Fruit fly (Drosophila melanogaster): ENCODE measurements around the gene PIG-C.

PIG-C gene

DNA sequence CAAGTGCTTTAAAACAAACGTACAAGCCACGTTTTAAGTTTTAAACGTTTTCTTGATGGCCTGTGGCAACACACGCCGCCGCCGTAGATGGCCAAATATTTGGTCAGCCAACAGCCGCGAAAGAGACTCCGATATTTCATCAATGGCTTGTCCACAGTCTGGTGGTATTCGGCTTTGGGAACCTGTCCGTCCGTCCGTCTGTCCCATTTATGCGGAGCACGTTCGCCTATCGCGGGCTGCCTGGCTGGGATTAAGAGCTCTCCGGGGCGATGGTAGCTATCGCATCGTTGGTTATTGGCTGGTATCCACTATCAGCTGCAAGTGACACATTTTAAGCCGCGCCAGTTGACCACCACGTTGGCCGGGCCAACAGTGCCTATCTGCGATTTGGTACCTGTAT, 11.4 kb downstream of the PIG-C start:
- TF ChIP-seq CG4496 (GFP tag; IDR thresholded peaks at IDR 0.05), result 0 out of 3 replicates have a peak, but pooled peaks have one; percentile 28
- no peak for TF ChIP-seq CG32121 (GFP tag; IDR thresholded peaks at IDR 0.05)

DNA sequence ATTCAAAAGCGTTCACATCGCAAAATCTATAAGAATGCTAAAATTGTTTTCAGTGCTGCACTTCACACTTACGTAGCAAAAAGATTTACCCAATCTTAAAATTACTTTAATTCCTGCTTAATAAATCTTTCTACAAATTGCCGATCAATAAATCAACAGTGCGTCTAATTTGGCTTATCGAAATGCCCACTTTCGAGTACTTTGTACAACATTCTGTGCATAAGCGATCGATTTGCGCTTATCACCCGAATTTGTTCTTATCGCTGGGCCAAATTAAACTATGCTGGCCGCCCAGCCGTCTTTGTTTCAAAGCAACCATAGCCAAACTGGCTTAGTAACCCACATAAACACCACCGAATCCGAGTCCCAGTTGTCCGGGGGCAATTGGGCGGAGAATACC, 12.5 kb downstream of the PIG-C start:
- TF ChIP-seq CG15710 (tag; optimal IDR thresholded peaks at IDR 0.05), result no peak
- TF ChIP-seq CG9948 (tag; optimal IDR thresholded peaks at IDR 0.05), result no peak
- TF ChIP-seq Pif1B (GFP tag; optimal IDR thresholded peaks at IDR 0.05), result no peak

DNA sequence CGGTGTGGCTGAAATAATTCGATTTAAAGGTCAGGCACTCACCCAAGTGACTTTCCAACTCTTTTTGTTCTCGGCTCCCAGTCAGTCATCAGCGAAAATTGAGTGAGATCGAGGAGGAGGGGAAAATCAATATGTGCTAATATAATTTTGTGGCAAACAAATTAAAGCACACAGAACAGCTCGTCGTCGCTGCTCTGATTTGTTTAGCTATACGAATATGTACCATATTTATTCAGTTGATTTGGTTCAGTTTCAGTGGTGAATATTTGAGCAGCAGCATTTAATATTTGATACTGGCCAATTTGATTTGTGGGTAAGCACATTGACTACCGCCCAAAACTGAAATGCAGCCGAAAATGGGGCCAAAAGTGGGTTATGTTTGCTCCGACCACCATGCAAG, 13.6 kb downstream of the PIG-C start:
- TF ChIP-seq Pif1B (GFP tag; optimal IDR thresholded peaks at IDR 0.05), result no peak
- no peak for TF ChIP-seq CG15710 (tag; optimal IDR thresholded peaks at IDR 0.05)
- no peak for TF ChIP-seq CG14655 (GFP tag; optimal IDR thresholded peaks at IDR 0.05)
- no peak for TF ChIP-seq Pif1A (GFP tag; optimal IDR thresholded peaks at IDR 0.05)
- no peak for TF ChIP-seq CG13204 (GFP tag; optimal IDR thresholded peaks at IDR 0.05)
- no peak for TF ChIP-seq CG4496 (GFP tag; IDR thresholded peaks at IDR 0.05)
- no peak for TF ChIP-seq CG32121 (GFP tag; IDR thresholded peaks at IDR 0.05)
- TF ChIP-seq Snoo (tag; optimal IDR thresholded peaks at IDR 0.05), result no peak
- TF ChIP-seq Ets98B (GFP tag; IDR thresholded peaks at IDR 0.05), result no peak
- TF ChIP-seq CG8301 (tag; optimal IDR thresholded peaks at IDR 0.05), result no peak
- TF ChIP-seq CG8159 (tag; optimal IDR thresholded peaks at IDR 0.05), result no peak

DNA sequence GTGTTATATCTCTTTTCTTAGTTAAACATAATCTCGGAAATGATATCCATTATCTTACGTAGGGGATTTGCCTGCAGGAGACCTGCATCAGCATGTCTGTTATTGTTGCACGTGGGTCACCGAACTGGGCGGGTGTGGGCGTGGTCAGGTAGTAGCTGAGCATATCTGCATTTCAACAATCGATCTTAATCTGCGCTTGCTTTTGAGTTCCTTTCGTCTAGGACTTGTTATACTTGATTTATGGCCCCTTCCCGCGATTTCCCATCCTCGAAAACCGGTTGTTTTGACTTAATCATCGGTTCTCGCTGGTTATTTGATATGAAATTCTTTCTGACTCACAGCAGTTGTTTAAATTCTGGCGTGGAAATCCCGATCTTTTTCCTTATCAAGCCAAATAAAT, 14.3 kb downstream of the PIG-C start:
- TF ChIP-seq CG10348 (GFP tag; IDR thresholded peaks at IDR 0.05), result no peak
- peak; percentile 85 for TF ChIP-seq EcR (GFP tag; optimal IDR thresholded peaks at IDR 0.05)
- no peak for TF ChIP-seq CG8301 (tag; optimal IDR thresholded peaks at IDR 0.05)
- TF ChIP-seq CG34367 (tag; optimal IDR thresholded peaks at IDR 0.05), result no peak
- TF ChIP-seq Snoo (tag; optimal IDR thresholded peaks at IDR 0.05), result no peak

DNA sequence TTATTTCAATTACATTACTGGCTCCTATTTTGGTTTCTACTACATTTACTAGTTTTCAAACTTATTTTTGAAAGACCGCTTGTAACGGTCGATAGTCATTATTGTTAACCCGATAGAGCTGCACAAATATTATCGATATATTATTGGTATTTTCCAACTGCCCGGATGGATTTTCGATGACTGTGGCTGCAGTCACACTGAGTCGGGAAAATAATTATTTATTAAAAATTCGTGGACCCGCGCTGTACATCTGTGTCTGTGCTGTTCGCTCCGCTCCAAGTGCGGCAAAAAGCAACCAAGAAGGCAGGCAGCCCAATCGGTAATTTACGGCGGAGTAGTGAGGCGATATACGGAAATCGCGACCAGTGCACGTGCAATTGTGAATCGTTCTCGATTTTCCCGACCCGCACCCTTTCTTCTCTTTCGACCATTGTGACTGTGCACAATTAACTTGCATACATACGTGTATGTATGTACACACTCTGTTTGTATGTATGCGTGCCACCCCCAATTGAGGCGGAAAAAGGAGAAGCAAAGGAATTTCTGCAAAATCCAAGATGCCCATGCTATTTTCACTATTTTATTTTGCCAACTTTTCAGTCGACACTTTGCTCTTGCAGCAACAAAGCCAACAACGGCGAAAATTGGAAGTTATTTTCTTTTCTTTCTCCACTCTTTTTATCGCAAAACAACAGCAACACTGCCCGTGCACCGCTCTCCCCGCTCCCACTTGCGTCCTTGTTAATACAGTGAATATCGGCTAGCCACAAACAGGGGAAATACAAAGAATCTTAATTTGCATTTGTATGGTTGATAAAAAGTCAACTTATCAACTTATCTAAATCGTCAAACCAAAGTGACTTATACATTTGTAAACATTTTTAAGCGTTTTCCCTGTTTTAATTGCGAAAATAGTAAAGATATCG, 15.2 kb downstream of the PIG-C start, which contains the start of gene ZnT63C:
ZnT63C (plus strand) TSS at position 175 of the 926 bp plus-strand sequence.
- no peak for TF ChIP-seq CG13204 (GFP tag; optimal IDR thresholded peaks at IDR 0.05)
- TF ChIP-seq Ets98B (GFP tag; IDR thresholded peaks at IDR 0.05), result peak; percentile 18; the same call in 1 of the 2 replicates
- no peak for TF ChIP-seq Pif1B (GFP tag; optimal IDR thresholded peaks at IDR 0.05)
- peak; percentile 25 for TF ChIP-seq CG15710 (tag; optimal IDR thresholded peaks at IDR 0.05)
- TF ChIP-seq CG8301 (tag; optimal IDR thresholded peaks at IDR 0.05), result peak; percentile 53
- TF ChIP-seq CG34367 (tag; optimal IDR thresholded peaks at IDR 0.05), result no peak
- TF ChIP-seq CG17806 (tag; optimal IDR thresholded peaks at IDR 0.05), result peak; percentile 38
- peak; percentile 42; the same call in 1 of the 2 replicates for TF ChIP-seq rn (GFP tag; IDR thresholded peaks at IDR 0.05)
- TF ChIP-seq CG8159 (tag; optimal IDR thresholded peaks at IDR 0.05), result no peak
- TF ChIP-seq CG9948 (tag; optimal IDR thresholded peaks at IDR 0.05), result peak; percentile 18
- TF ChIP-seq fd96Ca (GFP tag; IDR thresholded peaks at IDR 0.05), result 0 out of 3 replicates have a peak, but pooled peaks have one; percentile 26
- TF ChIP-seq CG10348 (GFP tag; IDR thresholded peaks at IDR 0.05), result no peak
- TF ChIP-seq Snoo (tag; optimal IDR thresholded peaks at IDR 0.05), result no peak
- TF ChIP-seq EcR (GFP tag; optimal IDR thresholded peaks at IDR 0.05), result no peak
- TF ChIP-seq Pif1A (GFP tag; optimal IDR thresholded peaks at IDR 0.05), result peak; percentile 42
- TF ChIP-seq D1 (tag; optimal IDR thresholded peaks at IDR 0.05), result no peak
- TF ChIP-seq CG12605 (GFP tag; IDR thresholded peaks at IDR 0.05), result peak; percentile 41
- peak; percentile 71 for TF ChIP-seq gl (tag; optimal IDR thresholded peaks at IDR 0.05)
- peak; percentile 72 for TF ChIP-seq CG4496 (GFP tag; IDR thresholded peaks at IDR 0.05)
- peak; percentile 60 for TF ChIP-seq CG14655 (GFP tag; optimal IDR thresholded peaks at IDR 0.05)
- TF ChIP-seq CG32121 (GFP tag; IDR thresholded peaks at IDR 0.05), result peak; percentile 54; the same call in 1 of the 2 replicates

DNA sequence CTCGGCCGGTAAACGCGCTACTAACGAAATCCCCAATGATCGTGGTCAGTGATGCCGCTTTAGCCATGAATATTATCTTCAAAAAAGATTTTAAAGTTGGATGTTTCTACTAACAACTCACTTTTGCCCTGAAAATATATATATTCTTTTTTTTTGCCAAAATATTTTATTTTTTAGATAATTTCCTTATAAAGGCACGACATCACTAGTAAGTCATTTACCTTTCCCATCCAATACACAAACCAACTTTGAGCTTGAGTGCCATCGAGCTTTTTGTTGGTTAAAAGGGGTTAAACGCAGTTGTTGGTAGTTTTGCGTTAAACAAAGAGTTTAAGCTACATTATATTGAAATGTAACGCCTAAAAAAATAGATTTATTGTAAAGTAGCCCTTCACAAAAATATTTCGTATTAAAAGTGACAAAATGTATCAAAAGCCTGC, 15.9 kb downstream of the PIG-C start, which contains the start of gene CG14968:
CG14968 (minus strand) TSS at position 26 of the 440 bp plus-strand sequence.
- TF ChIP-seq CG8159 (tag; optimal IDR thresholded peaks at IDR 0.05) (peak; percentile 92), D1 (tag; optimal IDR thresholded peaks at IDR 0.05) (peak; percentile 90), Snoo (tag; optimal IDR thresholded peaks at IDR 0.05) (peak; percentile 97), CG34367 (tag; optimal IDR thresholded peaks at IDR 0.05) (peak; percentile 87), CG14655 (GFP tag; optimal IDR thresholded peaks at IDR 0.05) (peak; percentile 94), CG8301 (tag; optimal IDR thresholded peaks at IDR 0.05) (peak; percentile 92), Pif1A (GFP tag; optimal IDR thresholded peaks at IDR 0.05) (peak; percentile 95), EcR (GFP tag; optimal IDR thresholded peaks at IDR 0.05) (peak; percentile 98), CG10348 (GFP tag; IDR thresholded peaks at IDR 0.05) (peak; percentile 68), rn (GFP tag; IDR thresholded peaks at IDR 0.05) (peak; percentile 91), Pif1B (GFP tag; optimal IDR thresholded peaks at IDR 0.05) (peak; percentile 96), CG9948 (tag; optimal IDR thresholded peaks at IDR 0.05) (peak; percentile 91), Ets98B (GFP tag; IDR thresholded peaks at IDR 0.05) (peak; percentile 95), CG4496 (GFP tag; IDR thresholded peaks at IDR 0.05) (peak; percentile 98), CG17806 (tag; optimal IDR thresholded peaks at IDR 0.05) (peak; percentile 94), CG32121 (GFP tag; IDR thresholded peaks at IDR 0.05) (peak; percentile 95), CG12605 (GFP tag; IDR thresholded peaks at IDR 0.05) (peak; percentile 97), CG15710 (tag; optimal IDR thresholded peaks at IDR 0.05) (peak; percentile 94), CG13204 (GFP tag; optimal IDR thresholded peaks at IDR 0.05) (peak; percentile 59), fd96Ca (GFP tag; IDR thresholded peaks at IDR 0.05) (peak; percentile 94), gl (tag; optimal IDR thresholded peaks at IDR 0.05) (peak; percentile 80)

All from whole organism, pupa.